Worm (Caenorhabditis elegans): ENCODE data around the gene ora-1.

ce11 chrIV:8006161-8006560, 28.5 kb downstream of the ora-1 start:
- TF ChIP-seq nhr-237 (tag; optimal IDR thresholded peaks at IDR 0.05) (no peak), nhr-23 (tag; optimal IDR thresholded peaks at IDR 0.05) (no peak), fos-1 (tag; optimal IDR thresholded peaks at IDR 0.05) (no peak), egl-27 (tag; optimal IDR thresholded peaks at IDR 0.05) (no peak), pqm-1 (tag; optimal IDR thresholded peaks at IDR 0.05) (no peak), elt-1 (tag; optimal IDR thresholded peaks at IDR 0.05) (no peak)
